Worm (Caenorhabditis elegans): Measurements from ENCODE around the gene ndub-5.

Gene ndub-5

ce11 chrII:5661735-5662177 lies 29.4 kb downstream of the ndub-5 start (continued):
- TF ChIP-seq nhr-179 (tag; optimal IDR thresholded peaks at IDR 0.05) (peak; percentile 12), ceh-91 (GFP tag; IDR thresholded peaks at IDR 0.05) (peak; percentile 73), Y79H2A.3 (GFP tag; conservative IDR thresholded peaks at IDR 0.05) (peak; percentile 96), pha-4 (tag; optimal IDR thresholded peaks at IDR 0.05) (no peak), Y53F4B.3 (GFP tag; IDR thresholded peaks at IDR 0.05) (peak; percentile 31; the same call in 1 of the 2 replicates), lin-35 (GFP tag; optimal IDR thresholded peaks at IDR 0.05) (peak in 2 of 3 experiments; percentile 57 to 69), B0336.3 (GFP tag; IDR thresholded peaks at IDR 0.05) (peak; percentile 98), C06A6.2 (GFP tag; conservative IDR thresholded peaks at IDR 0.05) (peak; percentile 92), hlh-26 (GFP tag; conservative IDR thresholded peaks at IDR 0.05) (0 out of 2 replicates have a peak, but pooled peaks have one; percentile 78), tbp1 (GFP tag; optimal IDR thresholded peaks at IDR 0.05) (peak; percentile 71), snpc-3.4 (tag; optimal IDR thresholded peaks at IDR 0.05) (no peak), F57C9.4 (tag; optimal IDR thresholded peaks at IDR 0.05) (peak; percentile 98), snpc-1.3 (tag; optimal IDR thresholded peaks at IDR 0.05; ENCODE audit: insufficient read depth) (no peak), Y56A3A.18 (GFP tag; IDR thresholded peaks at IDR 0.05) (peak; percentile 93), nfya-1 (tag; optimal IDR thresholded peaks at IDR 0.05; ENCODE audit: borderline replicate concordance, insufficient read depth) (no peak), ceh-79 (tag; optimal IDR thresholded peaks at IDR 0.05) (peak; percentile 99), snpc-4 (GFP tag; optimal IDR thresholded peaks at IDR 0.05) (peak; percentile 51), snpc-4 (tag; optimal IDR thresholded peaks at IDR 0.05) (peak in 2 of 4 experiments; percentile 82 to 84), chd-7 (tag; optimal IDR thresholded peaks at IDR 0.05) (peak; percentile 99), madf-10 (tag; optimal IDR thresholded peaks at IDR 0.05) (peak; percentile 85), lag-1 (GFP tag; IDR thresholded peaks at IDR 0.05) (0 out of 2 replicates have a peak, but pooled peaks have one; percentile 70), F57A8.1 (GFP tag; optimal IDR thresholded peaks at IDR 0.05) (no peak), Y67H2A.10 (GFP tag; conservative IDR thresholded peaks at IDR 0.05) (peak; percentile 85), B0261.1 (tag; optimal IDR thresholded peaks at IDR 0.05) (peak; percentile 55), atf-7 (tag; optimal IDR thresholded peaks at IDR 0.05) (peak; percentile 97), him-1 (tag; optimal IDR thresholded peaks at IDR 0.05) (peak; percentile 43), ekl-4 (GFP tag; IDR thresholded peaks at IDR 0.05) (peak; percentile 98), ztf-6 (GFP tag; IDR thresholded peaks at IDR 0.05) (peak; percentile 83), lin-40 (tag; optimal IDR thresholded peaks at IDR 0.05) (peak; percentile 88), ceh-58 (GFP tag; IDR thresholded peaks at IDR 0.05) (peak; percentile 97), cebp-2 (GFP tag; IDR thresholded peaks at IDR 0.05) (peak; percentile 100), B0019.2 (GFP tag; conservative IDR thresholded peaks at IDR 0.05) (peak; percentile 67), bed-1 (GFP tag; IDR thresholded peaks at IDR 0.05) (peak; percentile 91), lin-26 (GFP tag; IDR thresholded peaks at IDR 0.05) (peak; percentile 85), akir-1 (GFP tag; optimal IDR thresholded peaks at IDR 0.05) (peak; percentile 78), nhr-80 (tag; optimal IDR thresholded peaks at IDR 0.05) (peak; percentile 2), somi-1 (GFP tag; optimal IDR thresholded peaks at IDR 0.05) (peak; percentile 90), Y95B8A.8 (GFP tag; IDR thresholded peaks at IDR 0.05) (peak; percentile 96), mel-28 (tag; optimal IDR thresholded peaks at IDR 0.05; ENCODE audit: borderline replicate concordance) (peak; percentile 92), rcor-1 (GFP tag; IDR thresholded peaks at IDR 0.05) (peak; percentile 79), madf-6 (GFP tag; IDR thresholded peaks at IDR 0.05) (peak; percentile 91), snpc-1.1 (tag; optimal IDR thresholded peaks at IDR 0.05; ENCODE audit: insufficient read depth) (no peak), mcd-1 (GFP tag; IDR thresholded peaks at IDR 0.05) (peak; percentile 91), zfh-2 (GFP tag; conservative IDR thresholded peaks at IDR 0.05) (peak; percentile 98), F23B12.7 (tag; optimal IDR thresholded peaks at IDR 0.05; ENCODE audit: insufficient read depth) (no peak), rec-8 (tag; optimal IDR thresholded peaks at IDR 0.05) (peak; percentile 36 to 42), T26A5.8 (tag; optimal IDR thresholded peaks at IDR 0.05) (peak; percentile 98)

Measured in whole organism, young adult.